Fruit fly (Drosophila melanogaster) whole organism, prepupa: ENCODE measurements around the gene rumi.

ENCODE experiments used
- Blimp-1 ChIP-seq: fragments of 200-800 bp; sonication (Bioruptor generic); optimal IDR thresholded peaks from 3 replicates; lab custom pipeline; 2017; ENCODE audit warnings: missing biosample characterization, missing genetic modification characterization, mild to moderate bottlenecking, moderate library complexity, missing genetic modification reagents
- CG10631 ChIP-seq: fragments of 200-800 bp; sonication (Bioruptor generic); optimal IDR thresholded peaks from 2 replicates; lab custom pipeline; 2016; ENCODE audit warnings: missing biosample characterization, missing genetic modification characterization
- CG10669 ChIP-seq: fragments of 200-800 bp; sonication (Bioruptor generic); optimal IDR thresholded peaks from 3 replicates; lab custom pipeline; 2018; ENCODE audit warnings: missing biosample characterization, mild to moderate bottlenecking, missing genetic modification characterization, moderate library complexity
- CG11294 ChIP-seq: fragments of 200-800 bp; sonication (Bioruptor generic); IDR thresholded peaks from 2 replicates; pipeline ENCODE4 v1.3.6; 2022; ENCODE audit warnings: missing biosample characterization, missing genetic modification characterization
- CG11762 ChIP-seq: fragments of 200-800 bp; sonication (Bioruptor generic); optimal IDR thresholded peaks from 3 replicates; lab custom pipeline; 2016; ENCODE audit warnings: missing biosample characterization, missing genetic modification characterization; ENCODE audit not compliant: insufficient read depth
- CG11902 ChIP-seq: fragments of 200-800 bp; sonication (Bioruptor generic); optimal IDR thresholded peaks from 3 replicates; lab custom pipeline; 2016; ENCODE audit warnings: missing biosample characterization, missing genetic modification characterization
- CG15336 ChIP-seq: fragments of 200-800 bp; sonication (Bioruptor generic); IDR thresholded peaks from 2 replicates; pipeline ENCODE4 v1.3.6; 2022; ENCODE audit warnings: missing biosample characterization, missing genetic modification characterization
- CG1621 ChIP-seq: fragments of 200-800 bp; sonication (Bioruptor generic); optimal IDR thresholded peaks from 3 replicates; lab custom pipeline; 2018; ENCODE audit warnings: missing biosample characterization, mild to moderate bottlenecking, missing genetic modification characterization
- CG16779 ChIP-seq: fragments of 200-800 bp; sonication (Bioruptor generic); optimal IDR thresholded peaks from 3 replicates; lab custom pipeline; 2017; ENCODE audit warnings: missing biosample characterization, mild to moderate bottlenecking, missing genetic modification characterization
- CG31627 ChIP-seq: fragments of 200-800 bp; sonication (Bioruptor generic); optimal IDR thresholded peaks from 3 replicates; lab custom pipeline; 2016; ENCODE audit warnings: missing biosample characterization, missing genetic modification characterization
- CG34406 ChIP-seq: fragments of 200-800 bp; sonication (Bioruptor generic); optimal IDR thresholded peaks from 3 replicates; lab custom pipeline; 2016; ENCODE audit warnings: missing biosample characterization, missing genetic modification characterization
- CG3919 ChIP-seq: fragments of 200-800 bp; sonication (Bioruptor generic); optimal IDR thresholded peaks from 3 replicates; lab custom pipeline; 2016; ENCODE audit warnings: missing biosample characterization, missing genetic modification characterization
- CG4318 ChIP-seq: fragments of 200-800 bp; sonication (Bioruptor generic); optimal IDR thresholded peaks from 3 replicates; lab custom pipeline; 2017; ENCODE audit warnings: missing biosample characterization, mild to moderate bottlenecking, missing genetic modification characterization
- CG6163 ChIP-seq: fragments of 200-800 bp; sonication (Bioruptor generic); IDR thresholded peaks from 3 replicates; pipeline ENCODE4 v1.3.6; 2022; ENCODE audit warnings: missing biosample characterization, missing genetic modification characterization
- CG6792 ChIP-seq: fragments of 200-800 bp; sonication (Bioruptor generic); optimal IDR thresholded peaks from 3 replicates; lab custom pipeline; 2016; ENCODE audit warnings: missing biosample characterization, missing genetic modification characterization
- CG6808 ChIP-seq: fragments of 200-800 bp; sonication (Bioruptor generic); optimal IDR thresholded peaks from 3 replicates; lab custom pipeline; 2017; ENCODE audit warnings: missing biosample characterization, missing genetic modification characterization, mild to moderate bottlenecking, moderate library complexity, missing genetic modification reagents
- CG7368 ChIP-seq: fragments of 200-800 bp; sonication (Bioruptor generic); optimal IDR thresholded peaks from 3 replicates; lab custom pipeline; 2016; ENCODE audit warnings: missing biosample characterization, missing genetic modification characterization
- CG8319 ChIP-seq: fragments of 200-800 bp; sonication (Bioruptor generic); optimal IDR thresholded peaks from 3 replicates; lab custom pipeline; 2016; ENCODE audit warnings: missing biosample characterization, missing genetic modification characterization
- CG8632 ChIP-seq: fragments of 200-800 bp; sonication (Bioruptor generic); optimal IDR thresholded peaks from 3 replicates; lab custom pipeline; 2016; ENCODE audit warnings: missing biosample characterization, missing genetic modification characterization
- CG9139 ChIP-seq: fragments of 200-800 bp; sonication (Bioruptor generic); optimal IDR thresholded peaks from 3 replicates; lab custom pipeline; 2017; ENCODE audit warnings: missing biosample characterization, mild to moderate bottlenecking, missing genetic modification characterization
- Eip78C ChIP-seq: fragments of 200-800 bp; sonication (Bioruptor generic); peaks from one replicate; lab custom pipeline; 2016; ENCODE audit warnings: missing biosample characterization, missing genetic modification characterization
- Eip93F ChIP-seq: fragments of 200-800 bp; sonication (Bioruptor generic); optimal IDR thresholded peaks from 2 replicates; lab custom pipeline; 2016; ENCODE audit warnings: missing biosample characterization, mild to moderate bottlenecking, missing genetic modification characterization
- Ets21C ChIP-seq: fragments of 200-800 bp; sonication (Bioruptor generic); optimal IDR thresholded peaks from 3 replicates; lab custom pipeline; 2016; ENCODE audit warnings: missing biosample characterization, missing genetic modification characterization
- Ets96B ChIP-seq: fragments of 200-800 bp; optimal IDR thresholded peaks from 2 replicates; lab custom pipeline; 2019; ENCODE audit warnings: missing biosample characterization, mild to moderate bottlenecking, missing genetic modification characterization, moderate library complexity
- Gug ChIP-seq: fragments of 200-800 bp; sonication (Bioruptor generic); IDR thresholded peaks from 2 replicates; pipeline ENCODE4 v1.3.6; 2022; ENCODE audit warnings: missing biosample characterization, missing genetic modification characterization
- Hr39 ChIP-seq: fragments of 200-800 bp; sonication (Bioruptor generic); optimal IDR thresholded peaks from 2 replicates; lab custom pipeline; 2016; ENCODE audit warnings: missing biosample characterization, missing genetic modification characterization
- Hr4 ChIP-seq: fragments of 200-800 bp; sonication (Bioruptor generic); optimal IDR thresholded peaks from 3 replicates; lab custom pipeline; 2016; ENCODE audit warnings: missing biosample characterization, missing genetic modification characterization
- Lpt ChIP-seq: fragments of 200-800 bp; sonication (Bioruptor generic); optimal IDR thresholded peaks from 3 replicates; lab custom pipeline; 2016; ENCODE audit warnings: missing biosample characterization, missing genetic modification characterization
- Smox ChIP-seq: fragments of 200-800 bp; sonication (Bioruptor generic); optimal IDR thresholded peaks from 3 replicates; lab custom pipeline; 2016; ENCODE audit warnings: missing biosample characterization, missing genetic modification characterization
- Sox14 ChIP-seq: fragments of 200-800 bp; sonication (Bioruptor generic); optimal IDR thresholded peaks from 3 replicates; lab custom pipeline; 2016; ENCODE audit warnings: missing biosample characterization, missing genetic modification characterization
- Sox15 ChIP-seq: fragments of 200-800 bp; sonication (Bioruptor generic); optimal IDR thresholded peaks from 3 replicates; lab custom pipeline; 2016; ENCODE audit warnings: missing biosample characterization, missing genetic modification characterization
- acj6 ChIP-seq: fragments of 200-800 bp; sonication (Bioruptor generic); optimal IDR thresholded peaks from 3 replicates; lab custom pipeline; 2016; ENCODE audit warnings: missing biosample characterization, missing genetic modification characterization
- dsx ChIP-seq: fragments of 200-800 bp; optimal IDR thresholded peaks from 3 replicates; lab custom pipeline; 2019; ENCODE audit warnings: missing biosample characterization, mild to moderate bottlenecking, missing genetic modification characterization, moderate library complexity; ENCODE audit not compliant: poor library complexity, severe bottlenecking
- esn ChIP-seq: fragments of 200-800 bp; sonication (Bioruptor generic); optimal IDR thresholded peaks from 2 replicates; lab custom pipeline; 2016; ENCODE audit warnings: missing biosample characterization, mild to moderate bottlenecking, missing genetic modification characterization, moderate library complexity
- fd59A ChIP-seq: fragments of 200-800 bp; sonication (Bioruptor generic); optimal IDR thresholded peaks from 2 replicates; lab custom pipeline; 2017; ENCODE audit warnings: missing biosample characterization, mild to moderate bottlenecking, missing genetic modification characterization, missing genetic modification reagents
- fd85E ChIP-seq: fragments of 200-800 bp; sonication (Bioruptor generic); optimal IDR thresholded peaks from 3 replicates; lab custom pipeline; 2016; ENCODE audit warnings: missing biosample characterization, missing genetic modification characterization
- lz ChIP-seq: fragments of 200-800 bp; sonication (Bioruptor generic); optimal IDR thresholded peaks from 3 replicates; lab custom pipeline; 2016; ENCODE audit warnings: missing biosample characterization, missing genetic modification characterization
- pdm3 ChIP-seq: fragments of 200-800 bp; sonication (Bioruptor generic); optimal IDR thresholded peaks from 3 replicates; lab custom pipeline; 2016; ENCODE audit warnings: missing biosample characterization, missing genetic modification characterization
- salr ChIP-seq, 2 experiments: fragments of 200-800 bp; sonication (Bioruptor generic); optimal IDR thresholded peaks; 3 replicates each; lab custom pipeline; 2016 to 2018; ENCODE audit warnings: missing biosample characterization in 2 of 2, missing genetic modification characterization in 2 of 2, mild to moderate bottlenecking in 1 of 2
- spab ChIP-seq: fragments of 200-800 bp; sonication (Bioruptor generic); optimal IDR thresholded peaks from 2 replicates; lab custom pipeline; 2017; ENCODE audit warnings: missing biosample characterization, mild to moderate bottlenecking, missing genetic modification characterization, missing genetic modification reagents
- ss ChIP-seq, 2 experiments: fragments of 200-800 bp; sonication (Bioruptor generic); optimal IDR thresholded peaks; 2 replicates in 1 of 2; 3 replicates in 1 of 2; lab custom pipeline; 2017 to 2018; ENCODE audit warnings: mild to moderate bottlenecking in 2 of 2, missing biosample characterization in 2 of 2, missing genetic modification characterization in 2 of 2, moderate library complexity in 1 of 2
- svp ChIP-seq: fragments of 200-800 bp; sonication (Bioruptor generic); peaks from one replicate; lab custom pipeline; 2016; ENCODE audit warnings: missing biosample characterization, missing genetic modification characterization
- topi ChIP-seq: fragments of 200-800 bp; sonication (Bioruptor generic); optimal IDR thresholded peaks from 3 replicates; lab custom pipeline; 2016; ENCODE audit warnings: missing biosample characterization, missing genetic modification characterization
- vri ChIP-seq: fragments of 200-800 bp; sonication (Bioruptor generic); optimal IDR thresholded peaks from 3 replicates; lab custom pipeline; 2016; ENCODE audit warnings: missing biosample characterization, mild to moderate bottlenecking, missing genetic modification characterization

Gene rumi

DNA sequence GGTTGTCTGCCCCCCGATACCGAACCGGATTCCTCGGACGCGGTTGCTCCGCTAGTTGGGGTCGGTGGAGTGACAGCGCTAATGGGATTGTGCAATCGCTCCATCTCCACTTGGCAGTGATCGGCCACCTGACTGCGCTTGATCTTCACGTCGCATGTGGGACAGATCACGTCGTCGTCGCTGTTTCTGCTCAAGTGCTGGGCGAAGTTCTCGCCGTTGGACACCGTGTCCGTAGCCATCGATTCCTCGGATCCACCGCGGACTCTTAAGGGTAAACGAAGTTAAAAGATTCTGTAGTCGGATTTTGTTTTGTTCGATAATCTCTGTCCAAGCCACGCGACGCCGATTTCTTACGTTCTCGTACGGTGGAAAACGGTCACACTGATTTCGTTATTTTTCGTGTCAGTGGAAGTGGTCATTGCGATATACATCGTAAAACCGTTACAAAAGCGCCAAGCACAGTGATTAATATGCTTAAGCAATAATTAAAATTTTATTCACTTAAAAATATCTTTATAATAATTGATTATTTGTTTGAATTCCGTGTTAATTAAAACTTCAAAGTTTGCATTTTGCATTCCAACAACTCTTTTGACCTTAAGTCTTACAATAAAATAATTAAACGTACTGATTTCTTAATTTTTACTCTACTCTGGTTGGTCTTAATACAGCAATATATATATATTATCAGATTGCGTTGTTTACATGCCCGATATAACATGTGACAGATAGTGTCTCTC is 24.2 kb downstream of the rumi start, which contains the start of gene RNF220 (continued):
- no peak for TF ChIP-seq CG9139 (GFP tag; lab: Kevin White, UChicago)
- no peak for TF ChIP-seq Smox (GFP tag; lab: Kevin White, UChicago)
- no peak for TF ChIP-seq CG16779 (tag; lab: Kevin White, UChicago)
- TF ChIP-seq CG11294 = no peak
- TF ChIP-seq Eip93F (GFP tag; lab: Kevin White, UChicago) = no peak
- TF ChIP-seq Sox14 (GFP tag; lab: Kevin White, UChicago) = no peak
- TF ChIP-seq CG31627 (GFP tag; lab: Kevin White, UChicago) = no peak
- 0 out of 2 replicates have a peak, but pooled peaks have one; percentile 24 for TF ChIP-seq CG15336
- no peak for TF ChIP-seq CG8319 (GFP tag; lab: Kevin White, UChicago)
- no peak for TF ChIP-seq lz (GFP tag; lab: Kevin White, UChicago)
- TF ChIP-seq vri = no peak
- TF ChIP-seq Sox15 = peak; percentile 37
- no peak for TF ChIP-seq Ets21C
- no peak for TF ChIP-seq CG11902 (GFP tag; lab: Kevin White, UChicago)
- peak; percentile 66 for TF ChIP-seq svp (GFP tag; lab: Kevin White, UChicago)
- TF ChIP-seq CG10631 (GFP tag; lab: Kevin White, UChicago) = no peak
- no peak for TF ChIP-seq CG1621 (tag; lab: Kevin White, UChicago)
- peak; percentile 28 for TF ChIP-seq esn (GFP tag; lab: Kevin White, UChicago)
- peak; percentile 64 for TF ChIP-seq Eip78C (GFP tag; lab: Kevin White, UChicago)
- TF ChIP-seq Blimp-1 (GFP tag; lab: Kevin White, UChicago) = no peak
- TF ChIP-seq acj6 (GFP tag; lab: Kevin White, UChicago) = peak; percentile 48
- TF ChIP-seq CG6808 (GFP tag; lab: Kevin White, UChicago) = no peak
- no peak for TF ChIP-seq CG6163 (GFP tag; lab: Robert Waterston, UW)
- TF ChIP-seq Hr4 (GFP tag; lab: Kevin White, UChicago) = peak; percentile 57
- TF ChIP-seq CG8632 (GFP tag; lab: Kevin White, UChicago) = peak; percentile 23
- no peak for TF ChIP-seq fd59A (GFP tag; lab: Kevin White, UChicago)
- TF ChIP-seq CG11762 = peak; percentile 3
- peak; percentile 20 for TF ChIP-seq CG4318 (GFP tag; lab: Kevin White, UChicago)
- peak in 1 of 2 experiments; percentile 51 for TF ChIP-seq salr (GFP tag; optimal IDR thresholded peaks at IDR 0.05; lab: Kevin White, UChicago)
- no peak for TF ChIP-seq CG3919 (GFP tag; lab: Kevin White, UChicago)
- no peak for TF ChIP-seq CG6792 (GFP tag; lab: Kevin White, UChicago)
- TF ChIP-seq Gug (GFP tag; lab: Robert Waterston, UW) = no peak
- TF ChIP-seq pdm3 (GFP tag; lab: Kevin White, UChicago) = peak; percentile 34
- TF ChIP-seq, all 60 proteins: peak for 22

DNA sequence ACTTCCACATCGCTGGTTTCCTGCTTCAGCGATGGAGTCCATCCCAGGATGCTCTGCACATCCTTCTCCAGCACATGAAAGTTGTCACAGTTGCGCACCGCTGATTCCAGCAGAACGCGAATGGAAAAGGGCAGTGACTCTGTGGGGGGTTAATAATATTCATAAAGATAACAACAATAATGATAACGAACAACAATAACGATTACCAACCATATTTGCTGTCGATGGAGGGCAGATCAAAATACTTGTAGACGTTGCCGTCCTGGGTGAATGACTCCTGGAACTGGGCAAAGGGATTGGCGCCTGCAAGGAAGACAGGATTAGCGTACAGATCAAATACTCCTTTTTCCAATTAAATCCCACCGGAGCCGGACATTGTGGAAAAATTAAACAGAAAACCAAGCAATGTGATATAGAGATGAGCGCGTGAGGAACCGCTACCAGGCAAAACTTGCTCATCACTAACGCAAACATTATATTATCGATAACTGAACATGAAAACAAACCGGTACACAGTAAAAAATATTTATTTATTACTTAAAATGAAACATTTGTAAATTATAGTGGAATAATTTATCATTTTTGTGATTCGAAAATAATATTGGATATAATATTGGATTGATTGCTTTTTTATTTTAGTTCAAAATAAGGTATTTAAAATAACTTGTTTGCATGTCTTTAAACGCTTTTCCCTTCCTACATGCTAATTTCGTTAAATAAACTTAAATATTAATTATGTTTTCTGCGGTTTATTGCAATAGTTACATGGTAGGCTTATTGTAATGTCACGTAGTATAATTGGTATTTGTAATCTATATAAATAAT is 26.0 kb downstream of the rumi start, which contains the start of gene Irp-1A:
TSS of gene Irp-1A (minus strand) at position 439 of the 825 bp plus-strand sequence.
- TF ChIP-seq Lpt (GFP tag; lab: Kevin White, UChicago) = peak; percentile 54
- peak; percentile 46 for TF ChIP-seq Sox14 (GFP tag; lab: Kevin White, UChicago)
- peak; percentile 49 for TF ChIP-seq CG7368
- TF ChIP-seq CG34406 (GFP tag; lab: Kevin White, UChicago) = peak; percentile 71
- peak; percentile 62 for TF ChIP-seq Smox (GFP tag; lab: Kevin White, UChicago)
- peak; percentile 51 for TF ChIP-seq acj6 (GFP tag; lab: Kevin White, UChicago)
- peak; percentile 89 for TF ChIP-seq Eip78C (GFP tag; lab: Kevin White, UChicago)
- TF ChIP-seq Sox15 = peak; percentile 1
- TF ChIP-seq CG6792 (GFP tag; lab: Kevin White, UChicago) = peak; percentile 50
- TF ChIP-seq vri = peak; percentile 54
- peak; percentile 73 for TF ChIP-seq esn (GFP tag; lab: Kevin White, UChicago)
- TF ChIP-seq CG10669 (GFP tag; lab: Kevin White, UChicago) = peak; percentile 46
- TF ChIP-seq CG10631 (GFP tag; lab: Kevin White, UChicago) = peak; percentile 71
- TF ChIP-seq salr (GFP tag; optimal IDR thresholded peaks at IDR 0.05; lab: Kevin White, UChicago) = peak in 1 of 2 experiments; percentile 24
- TF ChIP-seq Hr39 (GFP tag; lab: Kevin White, UChicago) = peak; percentile 33
- TF ChIP-seq CG6808 (GFP tag; lab: Kevin White, UChicago) = peak; percentile 32
- peak; percentile 78 for TF ChIP-seq dsx (GFP tag; lab: Kevin White, UChicago)
- TF ChIP-seq CG11902 (GFP tag; lab: Kevin White, UChicago) = no peak
- peak; percentile 88 for TF ChIP-seq CG15336
- peak; percentile 47 for TF ChIP-seq topi
- peak; percentile 54 for TF ChIP-seq Hr4 (GFP tag; lab: Kevin White, UChicago)
- TF ChIP-seq svp (GFP tag; lab: Kevin White, UChicago) = peak; percentile 97
- peak; percentile 80 for TF ChIP-seq Ets96B (tag; lab: Kevin White, UChicago)
- TF ChIP-seq fd85E (GFP tag; lab: Kevin White, UChicago) = peak; percentile 0
- TF ChIP-seq spab = no peak
- peak in 1 of 2 experiments; percentile 44 for TF ChIP-seq ss (GFP tag; optimal IDR thresholded peaks at IDR 0.05; lab: Kevin White, UChicago)
- no peak for TF ChIP-seq CG1621 (tag; lab: Kevin White, UChicago)
